Worm (Caenorhabditis elegans) whole organism, early embryonic: Measurements from ENCODE around the gene T07D1.3.

Source experiments
- F13C5.2 ChIP-seq: sonication (generic microtip); optimal IDR thresholded peaks from 2 replicates; lab custom pipeline; 2017; ENCODE audit warnings: mild to moderate bottlenecking, missing genetic modification characterization, inconsistent platforms, missing compliant biosample characterization
- aly-1 ChIP-seq: sonication (generic microtip); optimal IDR thresholded peaks from 2 replicates; lab custom pipeline; 2016; ENCODE audit warnings: missing genetic modification characterization, missing compliant biosample characterization
- ama-1 ChIP-seq: fragments of 150-350 bp; optimal IDR thresholded peaks from 2 replicates; lab custom pipeline; 2014
- ets-7 ChIP-seq: sonication (generic microtip); optimal IDR thresholded peaks from 2 replicates; lab custom pipeline; 2016; ENCODE audit warnings: missing genotype, missing genetic modification characterization, missing compliant biosample characterization
- flt-1 ChIP-seq: fragments of 200-800 bp; sonication (Bioruptor generic); IDR thresholded peaks from 2 replicates; pipeline ENCODE4 v1.3.6; 2022; ENCODE audit warnings: missing genetic modification characterization, missing compliant biosample characterization
- hmbx-1 ChIP-seq: sonication (generic microtip); optimal IDR thresholded peaks from 2 replicates; lab custom pipeline; 2016; ENCODE audit warnings: mild to moderate bottlenecking, missing genetic modification characterization, missing compliant biosample characterization
- hmg-4 ChIP-seq: fragments of 200-800 bp; sonication (Bioruptor generic); optimal IDR thresholded peaks from 2 replicates; lab custom pipeline; 2018; ENCODE audit warnings: mild to moderate bottlenecking, missing genetic modification characterization, missing compliant biosample characterization
- hnd-1 ChIP-seq: sonication (generic microtip); optimal IDR thresholded peaks from 2 replicates; lab custom pipeline; 2016; ENCODE audit warnings: missing genetic modification characterization, missing compliant biosample characterization
- tbx-11 ChIP-seq: fragments of 200-800 bp; sonication (Bioruptor generic); IDR thresholded peaks from 2 replicates; pipeline ENCODE4 v1.3.6; 2022; ENCODE audit warnings: missing genetic modification characterization, missing compliant biosample characterization

DNA sequence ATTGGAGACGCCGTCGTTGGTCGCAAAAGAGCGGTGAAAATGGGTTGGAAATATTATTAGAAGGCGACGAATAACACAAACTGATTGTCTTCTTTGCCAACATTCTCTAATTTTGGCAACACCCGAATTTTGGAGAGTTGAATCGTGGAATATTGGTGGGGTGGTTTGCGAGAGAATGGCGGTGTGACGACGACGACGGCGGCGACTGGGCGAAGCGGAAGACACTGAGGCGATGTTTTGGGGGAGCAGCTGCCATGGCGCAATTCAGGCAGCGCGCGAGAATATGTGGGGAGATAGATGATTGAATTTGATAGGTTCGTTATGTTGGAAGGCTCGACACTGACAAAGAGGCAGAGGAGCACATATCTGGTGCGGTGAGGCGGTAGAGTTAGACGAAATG lies 7.8 kb upstream of the T07D1.3 start:
- TF ChIP-seq F13C5.2 (tag; lab: Kevin White, UChicago) (no peak), aly-1 (no peak), ama-1 (lab: Kevin White, UChicago) (no peak), ets-7 (tag; lab: Kevin White, UChicago) (no peak), hmg-4 (GFP tag; lab: Kevin White, UChicago) (no peak), flt-1 (no peak), hmbx-1 (tag; lab: Kevin White, UChicago) (no peak), tbx-11 (no peak), hnd-1 (tag; lab: Kevin White, UChicago) (no peak)
